Worm (Caenorhabditis elegans): ENCODE results near the gene str-187.

- TF ChIP-seq unc-42 (tag; optimal IDR thresholded peaks at IDR 0.05), result no peak
- no peak for TF ChIP-seq ceh-31 (tag; optimal IDR thresholded peaks at IDR 0.05)
- no peak for TF ChIP-seq pha-4 (tag; optimal IDR thresholded peaks at IDR 0.05)
- TF ChIP-seq rnt-1 (tag; optimal IDR thresholded peaks at IDR 0.05), result no peak
- TF ChIP-seq dmd-4 (tag; optimal IDR thresholded peaks at IDR 0.05; ENCODE audit: borderline replicate concordance), result no peak
- TF ChIP-seq nhr-232 (tag; optimal IDR thresholded peaks at IDR 0.05), result no peak
- TF ChIP-seq pha-2 (tag; optimal IDR thresholded peaks at IDR 0.05), result no peak
- TF ChIP-seq ceh-34 (tag; optimal IDR thresholded peaks at IDR 0.05), result no peak
- TF ChIP-seq elt-2 (tag; optimal IDR thresholded peaks at IDR 0.05), result no peak
- no peak for TF ChIP-seq nfya-1 (tag; optimal IDR thresholded peaks at IDR 0.05)
- no peak for TF ChIP-seq hlh-13 (GFP tag; optimal IDR thresholded peaks at IDR 0.05)
- no peak for TF ChIP-seq lim-6 (tag; optimal IDR thresholded peaks at IDR 0.05)
- no peak for TF ChIP-seq lin-11 (tag; optimal IDR thresholded peaks at IDR 0.05)
- TF ChIP-seq ama-1 (optimal IDR thresholded peaks at IDR 0.05), result no peak
Measured at ce11 chrIV:17277459-17278173, 12.2 kb downstream of the str-187 start.
